Worm (Caenorhabditis elegans) whole organism, L4/young adult: Measurements from ENCODE around the gene atn-1.

Experiments used
- dao-5 ChIP-seq: sonication (generic microtip); optimal IDR thresholded peaks from 2 replicates; lab custom pipeline; 2016; ENCODE audit warnings: missing genotype, missing genetic modification characterization, moderate library complexity, missing compliant biosample characterization
- him-1 ChIP-seq: sonication (generic microtip); optimal IDR thresholded peaks from 2 replicates; lab custom pipeline; 2016; ENCODE audit warnings: missing genotype, missing genetic modification reagents, missing genetic modification characterization, missing compliant biosample characterization

DNA sequence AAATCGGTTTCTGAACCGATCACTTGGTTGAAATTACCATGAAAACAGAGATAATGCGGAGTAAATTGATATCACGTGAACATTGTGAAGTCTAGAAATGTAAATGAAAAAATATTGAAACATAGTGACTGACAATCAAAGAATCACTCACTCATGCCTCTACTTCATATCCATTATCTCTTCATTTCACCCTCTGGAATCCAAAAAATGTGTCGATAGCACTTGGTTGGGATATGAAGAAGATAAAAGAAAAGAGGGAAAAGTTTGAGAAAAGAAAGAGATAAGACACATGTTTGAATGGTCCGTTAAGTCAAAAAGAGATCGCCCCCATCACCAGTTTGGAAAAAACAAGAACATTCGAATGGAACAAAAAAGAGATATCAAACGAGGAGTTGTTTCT lies 39.5 kb downstream of the atn-1 start:
- TF ChIP-seq him-1 (tag; lab: Kevin White, UChicago) (no peak), dao-5 (no peak)
